Worm (Caenorhabditis elegans) whole organism, late embryonic: ENCODE data around the gene glrx-22.

ENCODE experiments used
- C08G9.2 ChIP-seq: sonication (generic microtip); optimal IDR thresholded peaks from 2 replicates; lab custom pipeline; 2016; ENCODE audit warnings: mild to moderate bottlenecking, missing genetic modification characterization, moderate library complexity, missing compliant biosample characterization
- K02D7.2 ChIP-seq: sonication (generic microtip); optimal IDR thresholded peaks from 2 replicates; lab custom pipeline; 2017; ENCODE audit warnings: mild to moderate bottlenecking, missing genetic modification characterization, missing compliant biosample characterization
- K09A11.1 ChIP-seq: sonication (generic microtip); optimal IDR thresholded peaks from 2 replicates; lab custom pipeline; 2017; ENCODE audit warnings: antibody characterized with exemption, mild to moderate bottlenecking, missing genetic modification characterization, missing compliant biosample characterization; ENCODE audit not compliant: insufficient read depth
- Y22D7AL.16 ChIP-seq: sonication (generic microtip); optimal IDR thresholded peaks from 2 replicates; lab custom pipeline; 2016; ENCODE audit warnings: missing genetic modification characterization, missing compliant biosample characterization
- ama-1 ChIP-seq: fragments of 150-350 bp; optimal IDR thresholded peaks from 2 replicates; lab custom pipeline; 2014
- ceh-14 ChIP-seq: sonication (generic microtip); optimal IDR thresholded peaks from 2 replicates; lab custom pipeline; 2016; ENCODE audit warnings: missing genotype, missing genetic modification characterization, missing compliant biosample characterization
- ceh-18 ChIP-seq: sonication (generic microtip); optimal IDR thresholded peaks from 2 replicates; lab custom pipeline; 2016; ENCODE audit warnings: missing genetic modification characterization, missing compliant biosample characterization
- ceh-24 ChIP-seq: sonication (generic microtip); optimal IDR thresholded peaks from 2 replicates; lab custom pipeline; 2016; ENCODE audit warnings: mild to moderate bottlenecking, missing genetic modification characterization, missing compliant biosample characterization
- ceh-30 ChIP-seq: fragments of 150-350 bp; optimal IDR thresholded peaks from 2 replicates; lab custom pipeline; 2014; ENCODE audit warnings: missing biosample characterization, missing genetic modification characterization
- ceh-31 ChIP-seq: sonication (generic microtip); optimal IDR thresholded peaks from 2 replicates; lab custom pipeline; 2016; ENCODE audit warnings: missing genetic modification characterization, missing compliant biosample characterization
- ceh-45 ChIP-seq: fragments of 200-800 bp; sonication (Bioruptor generic); IDR thresholded peaks from 2 replicates; pipeline ENCODE4 v1.3.6; 2022; ENCODE audit warnings: missing genetic modification reagents, missing genetic modification characterization, missing compliant biosample characterization
- dmd-4 ChIP-seq: sonication (generic microtip); optimal IDR thresholded peaks from 2 replicates; lab custom pipeline; 2016; ENCODE audit warnings: borderline replicate concordance, missing genetic modification characterization, missing compliant biosample characterization
- dve-1 ChIP-seq: sonication (generic microtip); optimal IDR thresholded peaks from 2 replicates; lab custom pipeline; 2017; ENCODE audit warnings: antibody characterized with exemption, mild to moderate bottlenecking, missing genetic modification characterization, missing compliant biosample characterization
- elt-2 ChIP-seq: sonication (generic microtip); optimal IDR thresholded peaks from 2 replicates; lab custom pipeline; 2016; ENCODE audit warnings: missing genetic modification reagents, missing genetic modification characterization, missing compliant biosample characterization
- elt-4 ChIP-seq: sonication (generic microtip); optimal IDR thresholded peaks from 2 replicates; lab custom pipeline; 2016; ENCODE audit warnings: missing genetic modification characterization, missing compliant biosample characterization
- hlh-15 ChIP-seq: sonication (generic microtip); optimal IDR thresholded peaks from 2 replicates; lab custom pipeline; 2016; ENCODE audit warnings: missing genetic modification characterization, missing compliant biosample characterization
- hlh-6 ChIP-seq: sonication (generic microtip); optimal IDR thresholded peaks from 2 replicates; lab custom pipeline; 2016; ENCODE audit warnings: missing genotype, missing genetic modification characterization, missing compliant biosample characterization
- lim-6 ChIP-seq: sonication (generic microtip); optimal IDR thresholded peaks from 2 replicates; lab custom pipeline; 2016; ENCODE audit warnings: missing genetic modification characterization, missing compliant biosample characterization
- madf-2 ChIP-seq: sonication (generic microtip); optimal IDR thresholded peaks from 2 replicates; lab custom pipeline; 2017; ENCODE audit warnings: missing genetic modification characterization, missing compliant biosample characterization
- mec-3 ChIP-seq: sonication (generic microtip); optimal IDR thresholded peaks from 2 replicates; lab custom pipeline; 2016; ENCODE audit warnings: borderline replicate concordance, missing genetic modification characterization, missing compliant biosample characterization
- nfya-1 ChIP-seq: sonication (generic microtip); optimal IDR thresholded peaks from 2 replicates; lab custom pipeline; 2017; ENCODE audit warnings: missing genetic modification characterization, mild to moderate bottlenecking, missing compliant biosample characterization, antibody characterized with exemption, moderate library complexity
- nhr-11 ChIP-seq: fragments of 150-350 bp; optimal IDR thresholded peaks from 2 replicates; lab custom pipeline; 2014; ENCODE audit warnings: missing biosample characterization, missing genetic modification characterization
- nhr-232 ChIP-seq: sonication (generic microtip); optimal IDR thresholded peaks from 2 replicates; lab custom pipeline; 2016; ENCODE audit warnings: missing genetic modification characterization, missing compliant biosample characterization
- npax-4 ChIP-seq: sonication (generic microtip); optimal IDR thresholded peaks from 2 replicates; lab custom pipeline; 2016; ENCODE audit warnings: missing genetic modification characterization, missing compliant biosample characterization
- odd-2 ChIP-seq: sonication (generic microtip); optimal IDR thresholded peaks from 2 replicates; lab custom pipeline; 2017; ENCODE audit warnings: antibody characterized with exemption, mild to moderate bottlenecking, missing genetic modification characterization, missing compliant biosample characterization
- pqm-1 ChIP-seq: sonication (generic microtip); optimal IDR thresholded peaks from 2 replicates; lab custom pipeline; 2016; ENCODE audit warnings: missing genetic modification characterization, missing compliant biosample characterization
- ref-2 ChIP-seq: sonication (generic microtip); optimal IDR thresholded peaks from 2 replicates; lab custom pipeline; 2016; ENCODE audit warnings: missing genetic modification characterization, missing compliant biosample characterization
- rnt-1 ChIP-seq: sonication (generic microtip); optimal IDR thresholded peaks from 2 replicates; lab custom pipeline; 2016; ENCODE audit warnings: missing genetic modification characterization, missing compliant biosample characterization
- sdc-2 ChIP-seq: sonication (generic microtip); optimal IDR thresholded peaks from 2 replicates; lab custom pipeline; 2016; ENCODE audit warnings: missing genotype, missing genetic modification characterization, missing compliant biosample characterization
- sox-2 ChIP-seq: fragments of 200-800 bp; sonication (Bioruptor generic); IDR thresholded peaks from 2 replicates; pipeline ENCODE4 v1.3.6; 2022; ENCODE audit warnings: missing genetic modification reagents, missing genetic modification characterization, missing compliant biosample characterization
- syd-9 ChIP-seq: sonication (generic microtip); optimal IDR thresholded peaks from 2 replicates; lab custom pipeline; 2016; ENCODE audit warnings: mild to moderate bottlenecking, missing genetic modification characterization, moderate library complexity, missing compliant biosample characterization
- unc-42 ChIP-seq: sonication (generic microtip); optimal IDR thresholded peaks from 2 replicates; lab custom pipeline; 2016; ENCODE audit warnings: missing genotype, missing genetic modification characterization, missing compliant biosample characterization
- zip-5 ChIP-seq: sonication (generic microtip); optimal IDR thresholded peaks from 2 replicates; lab custom pipeline; 2016; ENCODE audit warnings: missing genetic modification characterization, missing compliant biosample characterization
- ztf-16 ChIP-seq: sonication (generic microtip); optimal IDR thresholded peaks from 2 replicates; lab custom pipeline; 2017; ENCODE audit warnings: missing genetic modification characterization, missing compliant biosample characterization

glrx-22 gene

DNA sequence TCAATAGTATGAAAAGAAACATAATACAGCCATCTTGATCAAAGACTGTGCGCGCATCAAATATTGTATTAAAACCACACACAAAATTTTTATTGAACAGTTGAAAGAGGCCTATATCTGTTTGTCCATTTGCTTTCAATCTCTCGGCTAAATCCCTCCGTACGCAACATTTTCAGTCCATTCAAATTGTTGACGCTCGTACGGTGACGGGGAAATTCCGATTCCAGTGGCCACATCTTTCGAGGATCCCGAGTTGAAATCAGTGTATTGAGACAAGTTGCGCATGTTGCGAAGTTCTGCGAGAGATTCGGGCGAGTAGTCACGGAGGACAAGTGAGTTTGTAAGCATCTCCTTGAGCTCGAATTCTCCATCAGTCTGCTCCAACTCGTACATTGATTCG, 36.5 kb downstream of the glrx-22 start:
- TF ChIP-seq ceh-45 (GFP tag; lab: Robert Waterston, UW) (no peak), sdc-2 (tag; lab: Kevin White, UChicago) (no peak)
- TF ChIP-seq, all 69 proteins: peak for 0

DNA sequence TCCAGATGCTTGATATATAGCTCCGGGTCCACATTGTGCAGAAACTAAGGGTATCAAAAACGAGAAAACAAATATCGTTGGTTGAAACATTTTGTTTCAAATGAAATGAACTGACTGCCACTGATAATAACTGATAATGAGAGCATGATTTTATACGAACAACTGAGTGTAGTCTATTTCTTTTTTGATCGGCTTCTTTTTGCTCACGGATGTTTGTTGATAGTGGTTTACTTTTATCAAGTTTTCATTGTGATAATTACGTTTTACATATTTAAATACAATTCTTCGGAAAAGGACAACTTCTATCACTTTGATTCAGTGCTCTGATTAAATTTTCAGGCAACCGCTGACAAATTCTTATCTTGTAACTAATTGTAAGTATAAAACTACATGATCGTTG, 37.3 kb downstream of the glrx-22 start, which contains the start of gene clec-51:
TSS of gene clec-51 (minus strand) at position 114 of the 400 bp plus-strand sequence.
- TF ChIP-seq elt-2 (peak; percentile 4), elt-4 (tag; lab: Kevin White, UChicago) (no peak)

ce11 chrIV:8161774-8162173, 39.3 kb downstream of the glrx-22 start:
- no peak for TF ChIP-seq hlh-6 (tag; lab: Kevin White, UChicago)
- no peak for TF ChIP-seq elt-4 (tag; lab: Kevin White, UChicago)
- no peak for TF ChIP-seq madf-2 (tag; lab: Kevin White, UChicago)
- TF ChIP-seq K09A11.1 (tag; lab: Kevin White, UChicago), result no peak
- TF ChIP-seq ceh-18 (tag; lab: Kevin White, UChicago), result no peak
- TF ChIP-seq rnt-1, result no peak
- TF ChIP-seq pqm-1 (tag; lab: Kevin White, UChicago), result no peak

- TF ChIP-seq K02D7.2 (tag; lab: Kevin White, UChicago) (no peak), C08G9.2 (tag; lab: Kevin White, UChicago) (no peak), hlh-6 (tag; lab: Kevin White, UChicago) (no peak), dve-1 (tag; lab: Kevin White, UChicago) (no peak), zip-5 (tag; lab: Kevin White, UChicago) (no peak), ceh-14 (tag; lab: Kevin White, UChicago) (no peak), ref-2 (tag; lab: Kevin White, UChicago) (no peak), ztf-16 (tag; lab: Kevin White, UChicago) (no peak), nhr-232 (tag; lab: Kevin White, UChicago) (no peak)
- TF ChIP-seq, all 69 proteins: peak for 0
Observed at ce11 chrIV:8159995-8160394, 41.0 kb downstream of the glrx-22 start.

ce11 chrIV:8159087-8159486, 41.9 kb downstream of the glrx-22 start, which contains the start of gene faah-1:
faah-1 (plus strand) TSS chrIV:8159387.
- TF ChIP-seq sox-2 (GFP tag; lab: Robert Waterston, UW) (no peak), syd-9 (tag; lab: Kevin White, UChicago) (no peak), npax-4 (tag; lab: Kevin White, UChicago) (no peak), ceh-24 (tag; lab: Kevin White, UChicago) (no peak), ceh-30 (no peak), unc-42 (tag; lab: Kevin White, UChicago) (no peak), mec-3 (tag; lab: Kevin White, UChicago) (no peak), hlh-15 (tag; lab: Kevin White, UChicago) (no peak), C08G9.2 (tag; lab: Kevin White, UChicago) (no peak), Y22D7AL.16 (tag; lab: Kevin White, UChicago) (no peak), nhr-11 (no peak), odd-2 (no peak), ceh-31 (tag; lab: Kevin White, UChicago) (no peak), ama-1 (lab: Kevin White, UChicago) (no peak), madf-2 (tag; lab: Kevin White, UChicago) (no peak), nhr-232 (tag; lab: Kevin White, UChicago) (no peak), nfya-1 (tag; lab: Kevin White, UChicago) (no peak)

- TF ChIP-seq nfya-1 (tag; lab: Kevin White, UChicago) (no peak), C08G9.2 (tag; lab: Kevin White, UChicago) (no peak), lim-6 (tag; lab: Kevin White, UChicago) (no peak), dmd-4 (tag; lab: Kevin White, UChicago) (no peak), odd-2 (no peak)
Observed at ce11 chrIV:8157161-8157560, 43.9 kb downstream of the glrx-22 start, which contains the start of gene B0218.5. B0218.5 (minus strand) TSS chrIV:8157261.
